Fruit fly (Drosophila melanogaster): ENCODE measurements around the gene CG3061.
A peak's percentile ranks its signal among the peaks of the same experiment; 100 is the strongest.

CG3061 gene

DNA sequence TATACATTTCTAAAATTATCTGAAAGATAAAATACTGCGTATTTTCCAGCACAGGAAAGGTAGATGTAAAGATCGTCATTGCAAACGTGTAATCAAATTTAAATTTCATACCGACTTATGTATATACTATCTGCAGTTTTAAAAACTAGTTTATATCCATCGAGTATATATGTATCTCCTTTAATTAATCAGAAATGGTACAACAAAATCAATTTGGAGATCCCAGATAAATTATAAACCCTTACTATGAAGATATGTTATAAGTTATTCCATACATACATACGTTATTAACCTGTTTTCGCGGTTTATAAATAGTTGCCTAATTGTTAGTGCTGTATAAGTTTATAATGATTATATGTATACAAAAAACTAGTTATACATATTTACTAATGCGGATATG is 4.0 kb upstream of the CG3061 start:
- TF ChIP-seq svp (GFP tag) (peak; percentile 57), Hr39 (GFP tag; optimal IDR thresholded peaks at IDR 0.05) (no peak), spab (GFP tag; optimal IDR thresholded peaks at IDR 0.05) (no peak), CG9139 (GFP tag; optimal IDR thresholded peaks at IDR 0.05) (no peak), CG4318 (GFP tag; optimal IDR thresholded peaks at IDR 0.05) (no peak), topi (GFP tag; optimal IDR thresholded peaks at IDR 0.05) (peak; percentile 3), vri (GFP tag; optimal IDR thresholded peaks at IDR 0.05) (no peak)

DNA sequence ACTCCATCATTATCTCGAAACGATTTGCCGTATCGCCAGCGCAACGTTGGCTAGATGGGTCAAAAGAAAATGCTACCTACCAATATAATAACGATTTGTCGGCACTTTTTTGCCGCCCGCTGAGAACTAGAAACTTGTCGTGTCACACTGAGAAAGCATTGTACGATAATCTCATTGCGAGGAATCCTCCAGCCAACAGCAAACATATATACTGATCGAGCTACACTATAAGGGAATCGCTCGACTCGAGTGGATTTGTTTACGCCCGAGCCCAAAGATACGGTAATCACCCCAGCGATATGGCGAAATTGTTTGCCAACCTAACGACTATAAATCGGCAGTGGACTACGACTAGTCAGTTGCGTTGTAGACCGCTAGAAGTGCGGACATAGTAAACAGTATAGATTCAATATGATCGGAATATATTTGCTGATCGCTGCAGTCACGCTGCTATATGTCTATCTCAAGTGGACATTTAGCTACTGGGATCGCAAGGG is 3.2 kb upstream of the CG3061 start, which contains the start of gene Cyp6d5:
TSS of gene Cyp6d5 (plus strand) at position 356 of the 497 bp plus-strand sequence.
- peak; percentile 58 for TF ChIP-seq fkh (GFP tag; optimal IDR thresholded peaks at IDR 0.05)
- TF ChIP-seq cyc (GFP tag; optimal IDR thresholded peaks at IDR 0.05): no peak
- TF ChIP-seq CG6276 (GFP tag; optimal IDR thresholded peaks at IDR 0.05): no peak
- TF ChIP-seq vri (GFP tag; optimal IDR thresholded peaks at IDR 0.05): peak; percentile 45
- TF ChIP-seq net (GFP tag; optimal IDR thresholded peaks at IDR 0.05): no peak
- no peak for TF ChIP-seq CG31627 (GFP tag; optimal IDR thresholded peaks at IDR 0.05)
- no peak for TF ChIP-seq CG10631 (GFP tag; optimal IDR thresholded peaks at IDR 0.05)
- TF ChIP-seq CG15336 (GFP tag; IDR thresholded peaks at IDR 0.05): no peak
- peak; percentile 70 for TF ChIP-seq svp (GFP tag)
- no peak for TF ChIP-seq CG3032 (tag; optimal IDR thresholded peaks at IDR 0.05)
- TF ChIP-seq CG1621 (tag; optimal IDR thresholded peaks at IDR 0.05): no peak
- no peak for TF ChIP-seq Gug (GFP tag; IDR thresholded peaks at IDR 0.05)
- no peak for TF ChIP-seq CG7368 (GFP tag; optimal IDR thresholded peaks at IDR 0.05)
- TF ChIP-seq dac (GFP tag; optimal IDR thresholded peaks at IDR 0.05): no peak

dm6 chr3R:14032422-14033188 is 434 bp downstream of the CG3061 start:
- TF ChIP-seq Blimp-1 (GFP tag; optimal IDR thresholded peaks at IDR 0.05) (no peak), fkh (GFP tag; optimal IDR thresholded peaks at IDR 0.05) (peak; percentile 71)

- TF ChIP-seq salr (GFP tag; optimal IDR thresholded peaks at IDR 0.05) (no peak), CG6276 (GFP tag; optimal IDR thresholded peaks at IDR 0.05) (no peak), CG32006 (GFP tag; optimal IDR thresholded peaks at IDR 0.05) (no peak), svp (GFP tag) (no peak), CG11762 (GFP tag; optimal IDR thresholded peaks at IDR 0.05; ENCODE audit: insufficient read depth) (no peak), CG6808 (GFP tag; optimal IDR thresholded peaks at IDR 0.05) (no peak), Sox14 (GFP tag; optimal IDR thresholded peaks at IDR 0.05) (no peak), CG9139 (GFP tag; optimal IDR thresholded peaks at IDR 0.05) (no peak), CG8319 (GFP tag; optimal IDR thresholded peaks at IDR 0.05) (no peak), CG8632 (GFP tag; optimal IDR thresholded peaks at IDR 0.05) (no peak), CG6792 (GFP tag; optimal IDR thresholded peaks at IDR 0.05) (no peak), fd85E (GFP tag; optimal IDR thresholded peaks at IDR 0.05) (no peak), acj6 (GFP tag; optimal IDR thresholded peaks at IDR 0.05) (no peak), fkh (GFP tag; optimal IDR thresholded peaks at IDR 0.05) (no peak), CG16779 (tag; optimal IDR thresholded peaks at IDR 0.05) (no peak), fd59A (GFP tag; optimal IDR thresholded peaks at IDR 0.05) (no peak), CG3919 (GFP tag; optimal IDR thresholded peaks at IDR 0.05) (no peak)
Measured at dm6 chr3R:14034636-14035035, 2.5 kb downstream of the CG3061 start.
